Worm (Caenorhabditis elegans) whole organism, midembryonic: Measurements from ENCODE around the gene F38H4.5.
A peak's percentile ranks its signal among the peaks of the same experiment; 100 is the strongest.
"Not testable (repeated sequence)": the region's sequence is repeated elsewhere in the genome, so short reads cannot be mapped to it uniquely, and the experiment has no call there.

Source experiments
- T22C8.4 ChIP-seq: fragments of 200-800 bp; sonication (Bioruptor generic); IDR thresholded peaks from 2 replicates; pipeline ENCODE4 v1.3.6; 2022; ENCODE audit warnings: missing genetic modification characterization, missing compliant biosample characterization
- cog-1 ChIP-seq: sonication (generic microtip); optimal IDR thresholded peaks from 2 replicates; lab custom pipeline; 2016; ENCODE audit warnings: missing genetic modification characterization, missing compliant biosample characterization
- flt-1 ChIP-seq: fragments of 200-800 bp; sonication (Bioruptor generic); IDR thresholded peaks from 2 replicates; pipeline ENCODE4 v1.3.6; 2022; ENCODE audit warnings: missing genetic modification characterization, missing compliant biosample characterization
- klf-2 ChIP-seq: fragments of 200-800 bp; sonication (Bioruptor generic); conservative IDR thresholded peaks from 2 replicates; pipeline ENCODE4 v1.3.6; 2022; ENCODE audit warnings: missing genetic modification reagents, missing genetic modification characterization, missing compliant biosample characterization
- med-1 ChIP-seq: sonication (generic microtip); optimal IDR thresholded peaks from 2 replicates; lab custom pipeline; 2017; ENCODE audit warnings: missing genetic modification characterization, mild to moderate bottlenecking, missing compliant biosample characterization, antibody characterized with exemption, missing genetic modification reagents; ENCODE audit not compliant: insufficient read depth
- ref-1 ChIP-seq: fragments of 200-800 bp; sonication (Bioruptor generic); conservative IDR thresholded peaks from 2 replicates; pipeline ENCODE4 v1.3.6; 2022; ENCODE audit warnings: missing genetic modification reagents, missing genetic modification characterization, missing compliant biosample characterization
- tab-1 ChIP-seq: fragments of 200-800 bp; sonication (Bioruptor generic); IDR thresholded peaks from 2 replicates; pipeline ENCODE4 v1.3.6; 2022; ENCODE audit warnings: missing genetic modification characterization, missing compliant biosample characterization
- ztf-23 ChIP-seq: fragments of 200-800 bp; sonication (Bioruptor generic); IDR thresholded peaks from 2 replicates; pipeline ENCODE4 v1.3.6; 2022; ENCODE audit warnings: missing genetic modification reagents, missing genetic modification characterization, missing compliant biosample characterization
- ztf-29 ChIP-seq: fragments of 200-800 bp; sonication (Bioruptor generic); IDR thresholded peaks from 2 replicates; pipeline ENCODE4 v1.3.6; 2022; ENCODE audit warnings: missing genetic modification reagents, missing genetic modification characterization, missing compliant biosample characterization

F38H4.5 gene

ce11 chrIV:11822454-11822853 is 29.5 kb upstream of the F38H4.5 start:
- TF ChIP-seq flt-1 (GFP tag; lab: Robert Waterston, UW) (no peak), cog-1 (tag; lab: Kevin White, UChicago) (no peak), ref-1 (GFP tag; lab: Robert Waterston, UW) (no peak), tab-1 (GFP tag; lab: Robert Waterston, UW) (no peak), klf-2 (GFP tag; lab: Robert Waterston, UW) (no peak), ztf-29 (no peak), ztf-23 (GFP tag; lab: Robert Waterston, UW) (no peak), T22C8.4 (GFP tag; lab: Robert Waterston, UW) (no peak), med-1 (no peak)

ce11 chrIV:11828012-11828411 is 24.0 kb upstream of the F38H4.5 start, which contains the start of gene M117.6:
Gene M117.6 (minus strand): TSS chrIV:11828112.
- not testable (repeated sequence) for TF ChIP-seq T22C8.4 (GFP tag; lab: Robert Waterston, UW); ztf-23 (GFP tag; lab: Robert Waterston, UW); ztf-29

- TF ChIP-seq ztf-29, result no peak
Measured at ce11 chrIV:11833456-11833855, 18.5 kb upstream of the F38H4.5 start, which contains the start of gene M117.4. Gene M117.4 (minus strand): TSS chrIV:11833556.

DNA sequence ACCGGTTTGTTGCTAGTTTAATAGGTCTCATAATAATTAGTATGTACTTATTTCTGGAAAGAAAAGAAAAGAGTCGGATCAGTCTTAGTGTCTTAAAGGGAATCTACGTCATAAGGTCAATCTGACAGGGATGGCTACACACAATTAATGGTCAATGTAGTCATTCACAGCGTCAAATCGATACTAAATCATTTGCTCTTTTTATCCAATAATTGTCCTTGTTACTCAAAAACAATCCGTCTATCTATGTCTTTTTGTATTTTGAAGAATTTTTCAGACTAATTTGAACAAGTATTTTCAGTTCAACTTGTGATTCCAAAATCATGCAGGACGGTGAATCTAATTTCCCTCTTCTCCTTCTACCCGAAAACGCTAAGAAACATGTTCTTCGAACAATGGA is 13.3 kb upstream of the F38H4.5 start, which contains the start of gene fbxb-3:
Gene fbxb-3, plus strand, starts transcription at position 301 of the 400 bp plus-strand sequence.
- TF ChIP-seq T22C8.4 (GFP tag; lab: Robert Waterston, UW), result no peak
- TF ChIP-seq ztf-23 (GFP tag; lab: Robert Waterston, UW), result no peak
- no peak for TF ChIP-seq klf-2 (GFP tag; lab: Robert Waterston, UW)
- no peak for TF ChIP-seq med-1
- TF ChIP-seq ref-1 (GFP tag; lab: Robert Waterston, UW), result no peak
- no peak for TF ChIP-seq ztf-29
- TF ChIP-seq tab-1 (GFP tag; lab: Robert Waterston, UW), result no peak
- no peak for TF ChIP-seq flt-1 (GFP tag; lab: Robert Waterston, UW)
- no peak for TF ChIP-seq cog-1 (tag; lab: Kevin White, UChicago)

- TF ChIP-seq flt-1 (GFP tag; lab: Robert Waterston, UW), result no peak
- no peak for TF ChIP-seq T22C8.4 (GFP tag; lab: Robert Waterston, UW)
- no peak for TF ChIP-seq med-1
- no peak for TF ChIP-seq ref-1 (GFP tag; lab: Robert Waterston, UW)
- no peak for TF ChIP-seq cog-1 (tag; lab: Kevin White, UChicago)
- TF ChIP-seq ztf-29, result no peak
- TF ChIP-seq tab-1 (GFP tag; lab: Robert Waterston, UW), result no peak
Measured at ce11 chrIV:11842121-11842520, 9.9 kb upstream of the F38H4.5 start, which contains the start of gene F38H4.3. Gene F38H4.3 (plus strand): TSS chrIV:11842421.

- no peak for TF ChIP-seq cog-1 (tag; lab: Kevin White, UChicago)
- no peak for TF ChIP-seq med-1
- TF ChIP-seq ztf-23 (GFP tag; lab: Robert Waterston, UW), result no peak
Measured at ce11 chrIV:11847771-11848312, 4.1 kb upstream of the F38H4.5 start, which contains the start of the genes F38H4.6 and F38H4.4. Gene F38H4.6 (minus strand): TSS chrIV:11847871. Gene F38H4.4 (plus strand): TSS chrIV:11848262.

- TF ChIP-seq tab-1 (GFP tag; lab: Robert Waterston, UW) (no peak), ztf-29 (no peak), ztf-23 (GFP tag; lab: Robert Waterston, UW) (no peak), med-1 (no peak), ref-1 (GFP tag; lab: Robert Waterston, UW) (no peak), flt-1 (GFP tag; lab: Robert Waterston, UW) (no peak), klf-2 (GFP tag; lab: Robert Waterston, UW) (no peak), T22C8.4 (GFP tag; lab: Robert Waterston, UW) (no peak), cog-1 (tag; lab: Kevin White, UChicago) (no peak)
Measured at ce11 chrIV:11854777-11855176, 2.8 kb downstream of the F38H4.5 start, which contains the start of gene tag-30. Gene tag-30 (minus strand): TSS chrIV:11855159.

DNA sequence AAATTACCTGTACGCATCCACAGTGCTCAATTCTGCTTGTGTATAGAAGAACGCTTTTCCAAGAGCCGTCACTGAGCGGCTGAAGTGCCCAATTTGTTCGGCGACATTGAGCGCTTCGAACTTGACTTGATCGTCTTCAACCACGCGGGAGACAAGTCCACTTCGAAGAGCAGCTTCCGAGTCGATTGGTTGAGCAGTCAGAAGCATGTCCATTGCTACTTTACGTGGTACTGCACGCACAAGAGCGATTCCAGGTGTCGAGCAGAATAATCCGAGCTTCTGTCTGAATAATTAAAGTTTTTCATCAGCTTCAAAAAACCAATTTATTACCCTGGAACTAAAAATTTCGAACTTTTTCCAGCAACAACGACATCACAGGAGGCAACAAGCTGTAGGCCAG is 3.4 kb downstream of the F38H4.5 start:
- TF ChIP-seq tab-1 (GFP tag; lab: Robert Waterston, UW) (no peak), flt-1 (GFP tag; lab: Robert Waterston, UW) (no peak), ztf-23 (GFP tag; lab: Robert Waterston, UW) (no peak), ztf-29 (no peak), T22C8.4 (GFP tag; lab: Robert Waterston, UW) (no peak), ref-1 (GFP tag; lab: Robert Waterston, UW) (no peak), cog-1 (tag; lab: Kevin White, UChicago) (no peak), med-1 (no peak), klf-2 (GFP tag; lab: Robert Waterston, UW) (no peak)

ce11 chrIV:11855900-11856660 is 4.1 kb downstream of the F38H4.5 start, which contains the start of gene ech-2:
Gene ech-2 (minus strand): TSS chrIV:11856351.
- TF ChIP-seq ref-1 (GFP tag; lab: Robert Waterston, UW), result no peak
- no peak for TF ChIP-seq klf-2 (GFP tag; lab: Robert Waterston, UW)
- TF ChIP-seq ztf-29, result no peak
- TF ChIP-seq ztf-23 (GFP tag; lab: Robert Waterston, UW), result no peak
- TF ChIP-seq tab-1 (GFP tag; lab: Robert Waterston, UW), result no peak
- no peak for TF ChIP-seq cog-1 (tag; lab: Kevin White, UChicago)
- no peak for TF ChIP-seq flt-1 (GFP tag; lab: Robert Waterston, UW)

- TF ChIP-seq ref-1 (GFP tag; lab: Robert Waterston, UW), result no peak
- TF ChIP-seq cog-1 (tag; lab: Kevin White, UChicago), result peak; percentile 53
Measured at ce11 chrIV:11857159-11857565, 5.2 kb downstream of the F38H4.5 start.
